Fruit fly (Drosophila melanogaster) whole organism, pupa: ENCODE data around the gene Epg5.

Experiments used
- EcR ChIP-seq: fragments of 200-800 bp; sonication (Bioruptor generic); optimal IDR thresholded peaks from 3 replicates; lab custom pipeline; 2019; ENCODE audit warnings: missing biosample characterization, missing genetic modification characterization, mild to moderate bottlenecking, moderate library complexity, missing genetic modification reagents
- gl ChIP-seq: fragments of 200-800 bp; sonication (Bioruptor generic); optimal IDR thresholded peaks from 2 replicates; lab custom pipeline; 2018; ENCODE audit warnings: missing biosample characterization, mild to moderate bottlenecking, missing genetic modification characterization

dm6 chr3R:18749786-18750185 lies 8.9 kb downstream of the Epg5 start:
- TF ChIP-seq gl (tag; lab: Kevin White, UChicago), result no peak
- TF ChIP-seq EcR (GFP tag; lab: Kevin White, UChicago), result no peak
